Worm (Caenorhabditis elegans): ENCODE measurements around the gene henn-1.

DNA sequence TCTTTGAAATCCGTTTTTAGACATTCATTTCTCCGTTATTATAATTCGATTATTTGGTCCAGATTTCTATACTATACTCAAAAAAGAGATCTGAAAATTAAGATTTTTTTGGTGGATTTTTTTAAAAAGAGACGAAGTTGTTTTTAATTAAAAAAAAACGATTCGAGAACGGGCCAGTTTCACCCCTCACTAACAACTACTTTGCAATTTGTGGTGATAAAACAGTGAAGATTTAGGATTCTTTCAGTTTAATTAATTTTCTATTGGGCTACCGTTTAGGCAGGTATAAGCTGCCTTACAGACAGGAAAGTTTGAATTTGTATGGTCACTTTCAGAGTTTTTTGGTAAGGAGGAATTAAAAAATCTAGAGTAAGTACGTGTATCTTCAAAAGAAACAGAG lies 31.3 kb upstream of the henn-1 start, which contains the start of gene unc-36:
- TF ChIP-seq elt-1 (tag; optimal IDR thresholded peaks at IDR 0.05; ENCODE audit: borderline replicate concordance, insufficient read depth): no peak
- no peak for TF ChIP-seq unc-62 (GFP tag; optimal IDR thresholded peaks at IDR 0.05)
- no peak for TF ChIP-seq pha-4 (tag; optimal IDR thresholded peaks at IDR 0.05)
- TF ChIP-seq nhr-28 (tag; optimal IDR thresholded peaks at IDR 0.05): no peak
